Worm (Caenorhabditis elegans) whole organism, L4 larva: ENCODE results near the gene C15C7.4.
A peak's percentile ranks its signal among the peaks of the same experiment; 100 is the strongest.

Experiments
- D1046.2 ChIP-seq: fragments of 200-800 bp; sonication (Bioruptor generic); IDR thresholded peaks from 2 replicates; pipeline ENCODE4 v1.3.6; 2022; ENCODE audit warnings: missing genetic modification characterization, missing compliant biosample characterization
- F26F4.8 ChIP-seq: fragments of 200-800 bp; sonication (Bioruptor generic); conservative IDR thresholded peaks from 2 replicates; pipeline ENCODE4 v1.3.6; 2022; ENCODE audit warnings: missing genetic modification characterization, missing compliant biosample characterization
- F37D6.2 ChIP-seq: sonication (generic microtip); optimal IDR thresholded peaks from 2 replicates; lab custom pipeline; 2016; ENCODE audit warnings: mild to moderate bottlenecking, missing genetic modification characterization, missing compliant biosample characterization
- Y105C5A.15 ChIP-seq: fragments of 200-800 bp; sonication (Bioruptor generic); IDR thresholded peaks from 2 replicates; pipeline ENCODE4 v1.3.6; 2022; ENCODE audit warnings: missing genetic modification characterization, missing compliant biosample characterization
- aha-1 ChIP-seq: fragments of 150-350 bp; peaks from one replicate; lab custom pipeline; 2014; ENCODE audit warnings: missing biosample characterization, missing genetic modification characterization
- aly-2 ChIP-seq: sonication (generic microtip); optimal IDR thresholded peaks from 2 replicates; lab custom pipeline; 2018; ENCODE audit warnings: missing biosample characterization, missing genetic modification characterization
- arid-1 ChIP-seq: fragments of 200-800 bp; sonication (Bioruptor generic); conservative IDR thresholded peaks from 2 replicates; pipeline ENCODE4 v1.3.6; 2022; ENCODE audit warnings: missing genetic modification reagents, missing genetic modification characterization, missing compliant biosample characterization
- ceh-20 ChIP-seq: fragments of 200-800 bp; sonication (Bioruptor generic); IDR thresholded peaks from 2 replicates; pipeline ENCODE4 v1.3.6; 2022; ENCODE audit warnings: missing genetic modification reagents, missing genetic modification characterization, missing compliant biosample characterization
- ceh-28 ChIP-seq: fragments of 150-350 bp; optimal IDR thresholded peaks from 2 replicates; lab custom pipeline; 2014; ENCODE audit warnings: missing biosample characterization, missing genetic modification reagents, missing genetic modification characterization
- ceh-32 ChIP-seq: sonication (generic microtip); optimal IDR thresholded peaks from 2 replicates; lab custom pipeline; 2016; ENCODE audit warnings: mild to moderate bottlenecking, missing genetic modification characterization, missing compliant biosample characterization; ENCODE audit not compliant: poor library complexity
- cey-2 ChIP-seq: sonication (generic microtip); optimal IDR thresholded peaks from 3 replicates; lab custom pipeline; 2017; ENCODE audit warnings: missing genetic modification characterization, mild to moderate bottlenecking, missing compliant biosample characterization, antibody characterized with exemption, borderline replicate concordance; ENCODE audit not compliant: insufficient read depth
- daf-16 ChIP-seq, 3 experiments: sonication (generic microtip); optimal IDR thresholded peaks; 2 replicates each; lab custom pipeline; 2016 to 2017; ENCODE audit warnings: missing genetic modification characterization in 3 of 3, missing genetic modification reagents in 3 of 3, mild to moderate bottlenecking in 2 of 3, missing compliant biosample characterization in 2 of 3, missing biosample characterization in 1 of 3, moderate library complexity in 1 of 3
- duxl-1 ChIP-seq: sonication (generic microtip); optimal IDR thresholded peaks from 2 replicates; lab custom pipeline; 2016; ENCODE audit warnings: mild to moderate bottlenecking, missing genetic modification characterization, moderate library complexity, missing compliant biosample characterization; ENCODE audit not compliant: poor library complexity
- egl-43 ChIP-seq: fragments of 200-800 bp; sonication (Bioruptor generic); IDR thresholded peaks from 2 replicates; pipeline ENCODE4 v1.3.6; 2022; ENCODE audit warnings: missing genetic modification reagents, missing genetic modification characterization, missing compliant biosample characterization
- gei-8 ChIP-seq: fragments of 200-800 bp; sonication (Bioruptor generic); optimal IDR thresholded peaks from 2 replicates; lab custom pipeline; 2018; ENCODE audit warnings: mild to moderate bottlenecking, missing genetic modification characterization, missing compliant biosample characterization
- hlh-11 ChIP-seq: fragments of 200-800 bp; sonication (Bioruptor generic); optimal IDR thresholded peaks from 2 replicates; lab custom pipeline; 2018; ENCODE audit warnings: mild to moderate bottlenecking, missing genetic modification characterization, missing compliant biosample characterization
- jun-1 ChIP-seq: fragments of 150-350 bp; optimal IDR thresholded peaks from 2 replicates; lab custom pipeline; 2014; ENCODE audit warnings: missing biosample characterization, missing genetic modification reagents, missing genetic modification characterization
- lin-13 ChIP-seq: fragments of 150-350 bp; optimal IDR thresholded peaks from 2 replicates; lab custom pipeline; 2014; ENCODE audit warnings: missing biosample characterization, missing genetic modification reagents, missing genetic modification characterization
- lin-15B ChIP-seq: fragments of 150-350 bp; sonication (generic microtip); optimal IDR thresholded peaks from 3 replicates; lab custom pipeline; 2014; ENCODE audit warnings: missing biosample characterization, missing genetic modification characterization
- lin-38 ChIP-seq: fragments of 200-800 bp; sonication (Bioruptor generic); IDR thresholded peaks from 2 replicates; pipeline ENCODE4 v1.3.6; 2022; ENCODE audit warnings: missing genetic modification reagents, missing genetic modification characterization, missing compliant biosample characterization
- lin-39 ChIP-seq: fragments of 150-350 bp; optimal IDR thresholded peaks from 2 replicates; lab custom pipeline; 2014; ENCODE audit warnings: missing biosample characterization, missing genetic modification reagents, missing genetic modification characterization
- lir-3 ChIP-seq: sonication (generic microtip); optimal IDR thresholded peaks from 2 replicates; lab custom pipeline; 2016; ENCODE audit warnings: mild to moderate bottlenecking, missing genetic modification characterization, missing compliant biosample characterization
- madf-9 ChIP-seq: fragments of 200-800 bp; sonication (Bioruptor generic); conservative IDR thresholded peaks from 2 replicates; pipeline ENCODE4 v1.3.6; 2022; ENCODE audit warnings: missing genetic modification reagents, missing genetic modification characterization, missing compliant biosample characterization
- mdt-29 ChIP-seq: fragments of 200-800 bp; sonication (Bioruptor generic); IDR thresholded peaks from 2 replicates; pipeline ENCODE4 v1.3.6; 2022; ENCODE audit warnings: missing genetic modification reagents, missing genetic modification characterization, missing compliant biosample characterization
- mep-1 ChIP-seq: fragments of 150-350 bp; sonication (generic microtip); optimal IDR thresholded peaks from 3 replicates; lab custom pipeline; 2014; ENCODE audit warnings: missing biosample characterization, missing genetic modification characterization
- mes-2 ChIP-seq: sonication (generic microtip); optimal IDR thresholded peaks from 2 replicates; lab custom pipeline; 2016; ENCODE audit warnings: missing genotype, mild to moderate bottlenecking, missing genetic modification characterization, missing compliant biosample characterization; ENCODE audit not compliant: poor library complexity, severe bottlenecking
- mxl-2 ChIP-seq: fragments of 200-800 bp; sonication (Bioruptor generic); conservative IDR thresholded peaks from 2 replicates; pipeline ENCODE4 v1.3.6; 2022; ENCODE audit warnings: missing genetic modification reagents, missing genetic modification characterization, missing compliant biosample characterization
- nhr-10 ChIP-seq: fragments of 150-350 bp; optimal IDR thresholded peaks from 2 replicates; lab custom pipeline; 2014; ENCODE audit warnings: missing biosample characterization, missing genetic modification characterization
- nhr-102 ChIP-seq: sonication (generic microtip); optimal IDR thresholded peaks from 2 replicates; lab custom pipeline; 2016; ENCODE audit warnings: mild to moderate bottlenecking, missing genetic modification characterization, moderate library complexity, missing compliant biosample characterization
- nhr-11 ChIP-seq: fragments of 150-350 bp; optimal IDR thresholded peaks from 2 replicates; lab custom pipeline; 2014; ENCODE audit warnings: missing biosample characterization, missing genetic modification characterization
- nhr-25 ChIP-seq: sonication (generic microtip); optimal IDR thresholded peaks from 2 replicates; lab custom pipeline; 2017; ENCODE audit warnings: missing genetic modification characterization, mild to moderate bottlenecking, missing compliant biosample characterization, antibody characterized with exemption, moderate library complexity, borderline replicate concordance; ENCODE audit not compliant: insufficient read depth
- nhr-28 ChIP-seq: fragments of 150-350 bp; optimal IDR thresholded peaks from 2 replicates; lab custom pipeline; 2014; ENCODE audit warnings: missing biosample characterization, missing genetic modification characterization
- nhr-42 ChIP-seq: fragments of 200-800 bp; sonication (Bioruptor generic); IDR thresholded peaks from 2 replicates; pipeline ENCODE4 v1.3.6; 2022; ENCODE audit warnings: missing genetic modification characterization, missing compliant biosample characterization
- nhr-77 ChIP-seq: fragments of 150-350 bp; optimal IDR thresholded peaks from 2 replicates; lab custom pipeline; 2014; ENCODE audit warnings: missing biosample characterization, missing genetic modification characterization
- saeg-2 ChIP-seq: fragments of 200-800 bp; sonication (Bioruptor generic); IDR thresholded peaks from 2 replicates; pipeline ENCODE4 v1.3.6; 2022; ENCODE audit warnings: missing genetic modification reagents, missing genetic modification characterization, missing compliant biosample characterization
- set-16 ChIP-seq: fragments of 200-800 bp; sonication (Bioruptor generic); IDR thresholded peaks from 2 replicates; pipeline ENCODE4 v1.3.6; 2022; ENCODE audit warnings: missing genetic modification reagents, missing genetic modification characterization, missing compliant biosample characterization
- skn-1 ChIP-seq: fragments of 150-350 bp; optimal IDR thresholded peaks from 2 replicates; lab custom pipeline; 2014; ENCODE audit warnings: missing biosample characterization, missing genetic modification characterization
- snpc-4 ChIP-seq: fragments of 150-350 bp; optimal IDR thresholded peaks from 2 replicates; lab custom pipeline; 2014; ENCODE audit warnings: missing biosample characterization, missing genetic modification characterization
- spr-1 ChIP-seq: sonication (generic microtip); optimal IDR thresholded peaks from 2 replicates; lab custom pipeline; 2016; ENCODE audit warnings: mild to moderate bottlenecking, missing genetic modification characterization, missing compliant biosample characterization
- tag-97 ChIP-seq: fragments of 200-800 bp; sonication (Bioruptor generic); IDR thresholded peaks from 2 replicates; pipeline ENCODE4 v1.3.6; 2022; ENCODE audit warnings: missing genetic modification characterization, missing compliant biosample characterization
- tra-1 ChIP-seq: fragments of 200-800 bp; sonication (Bioruptor generic); IDR thresholded peaks from 2 replicates; pipeline ENCODE4 v1.3.6; 2022; ENCODE audit warnings: missing genetic modification reagents, missing genetic modification characterization, missing compliant biosample characterization
- unc-130 ChIP-seq: sonication (generic microtip); optimal IDR thresholded peaks from 2 replicates; lab custom pipeline; 2016; ENCODE audit warnings: missing genetic modification reagents, missing genetic modification characterization, missing compliant biosample characterization
- unc-39 ChIP-seq: sonication (generic microtip); optimal IDR thresholded peaks from 2 replicates; lab custom pipeline; 2017; ENCODE audit warnings: missing biosample characterization, missing genetic modification characterization
- unc-62 ChIP-seq, 3 experiments: fragments of 150-350 bp in 1 of 3; sonication (generic microtip); optimal IDR thresholded peaks in 2 of 3; peaks in 1 of 3; 1 replicate in 1 of 3; 2 replicates in 2 of 3; lab custom pipeline; 2014 to 2017; ENCODE audit warnings: missing biosample characterization in 3 of 3, missing genetic modification characterization in 3 of 3, missing genetic modification reagents in 3 of 3, missing genotype in 1 of 3
- vab-7 ChIP-seq: fragments of 200-800 bp; sonication (Bioruptor generic); IDR thresholded peaks from 2 replicates; pipeline ENCODE4 v1.3.6; 2022; ENCODE audit warnings: missing genetic modification reagents, missing genetic modification characterization, missing compliant biosample characterization
- zag-1 ChIP-seq: fragments of 150-350 bp; optimal IDR thresholded peaks from 2 replicates; lab custom pipeline; 2014; ENCODE audit warnings: missing biosample characterization, missing genetic modification characterization
- zfp-2 ChIP-seq: sonication (generic microtip); optimal IDR thresholded peaks from 2 replicates; lab custom pipeline; 2016; ENCODE audit warnings: mild to moderate bottlenecking, missing genetic modification characterization, missing compliant biosample characterization
- zfp-3 ChIP-seq: fragments of 200-800 bp; sonication (Bioruptor generic); conservative IDR thresholded peaks from 2 replicates; pipeline ENCODE4 v1.3.6; 2022; ENCODE audit warnings: missing genetic modification reagents, missing genetic modification characterization, missing compliant biosample characterization

C15C7.4 gene

ce11 chrX:3156062-3156791 lies 10.9 kb downstream of the C15C7.4 start:
- TF ChIP-seq hlh-11 (tag; lab: Kevin White, UChicago) (peak; percentile 18), ceh-20 (GFP tag; lab: Robert Waterston, UW) (no peak), daf-16 (GFP tag; optimal IDR thresholded peaks at IDR 0.05; lab: Kevin White, UChicago) (no peak), daf-16 (tag; optimal IDR thresholded peaks at IDR 0.05; lab: Kevin White, UChicago) (peak; percentile 4), zag-1 (tag; lab: Kevin White, UChicago) (no peak), ceh-32 (no peak), tra-1 (GFP tag; lab: Robert Waterston, UW) (no peak), cey-2 (no peak), aha-1 (tag; lab: Kevin White, UChicago) (peak; percentile 94), unc-62 (GFP tag; optimal IDR thresholded peaks at IDR 0.05 in 1 of 2; lab: Kevin White, UChicago) (peak in 1 of 2 experiments; percentile 89), unc-62 (tag; optimal IDR thresholded peaks at IDR 0.05; lab: Kevin White, UChicago) (no peak), nhr-28 (tag; lab: Kevin White, UChicago) (peak; percentile 36), unc-130 (GFP tag; lab: Kevin White, UChicago) (no peak), nhr-77 (no peak), aly-2 (no peak), jun-1 (tag; lab: Kevin White, UChicago) (no peak)

- TF ChIP-seq zfp-2 (tag; lab: Kevin White, UChicago) (no peak), lin-13 (GFP tag; lab: Kevin White, UChicago) (no peak), zfp-3 (GFP tag; lab: Robert Waterston, UW) (no peak), unc-130 (GFP tag; lab: Kevin White, UChicago) (no peak), tag-97 (GFP tag; lab: Robert Waterston, UW) (no peak), skn-1 (tag; lab: Kevin White, UChicago) (no peak), gei-8 (GFP tag; lab: Kevin White, UChicago) (no peak), saeg-2 (no peak), mes-2 (tag; lab: Kevin White, UChicago) (peak; percentile 69), nhr-42 (GFP tag; lab: Robert Waterston, UW) (no peak), nhr-11 (tag; lab: Kevin White, UChicago) (no peak), lin-15B (no peak), mxl-2 (no peak), egl-43 (GFP tag; lab: Robert Waterston, UW) (no peak), arid-1 (GFP tag; lab: Robert Waterston, UW) (no peak), tra-1 (GFP tag; lab: Robert Waterston, UW) (no peak), lin-39 (tag; lab: Kevin White, UChicago) (no peak), nhr-10 (tag; lab: Kevin White, UChicago) (no peak), nhr-25 (tag; lab: Kevin White, UChicago) (no peak), zag-1 (tag; lab: Kevin White, UChicago) (no peak), F37D6.2 (tag; lab: Kevin White, UChicago) (no peak), snpc-4 (tag; lab: Kevin White, UChicago) (no peak), madf-9 (GFP tag; lab: Robert Waterston, UW) (no peak), ceh-28 (no peak), spr-1 (tag; lab: Kevin White, UChicago) (peak; percentile 0), lin-38 (GFP tag; lab: Robert Waterston, UW) (no peak), mep-1 (tag; lab: Kevin White, UChicago) (peak; percentile 49), duxl-1 (tag; lab: Kevin White, UChicago) (no peak), nhr-102 (peak; percentile 13), Y105C5A.15 (GFP tag; lab: Robert Waterston, UW) (no peak), mdt-29 (GFP tag; lab: Robert Waterston, UW) (no peak), unc-39 (no peak), vab-7 (no peak), F26F4.8 (GFP tag; lab: Robert Waterston, UW) (no peak), lir-3 (tag; lab: Kevin White, UChicago) (no peak), jun-1 (tag; lab: Kevin White, UChicago) (no peak), D1046.2 (GFP tag; lab: Robert Waterston, UW) (no peak), set-16 (GFP tag; lab: Robert Waterston, UW) (no peak)
Measured at ce11 chrX:3159542-3159941, 14.2 kb downstream of the C15C7.4 start, which contains the start of gene gcc-1. TSS of gene gcc-1 (plus strand) at chrX:3159940.
